Fruit fly (Drosophila melanogaster) whole organism, pupa: ENCODE data around the gene Fit2.

Experiments used
- CG10348 ChIP-seq: fragments of 200-800 bp; sonication (Bioruptor generic); IDR thresholded peaks from 2 replicates; pipeline ENCODE4 v1.3.6; 2022; ENCODE audit warnings: missing biosample characterization, missing genetic modification characterization
- CG12605 ChIP-seq: fragments of 200-800 bp; sonication (Bioruptor generic); IDR thresholded peaks from 2 replicates; pipeline ENCODE4 v1.3.6; 2022; ENCODE audit warnings: missing biosample characterization, missing genetic modification characterization
- CG14655 ChIP-seq: fragments of 200-800 bp; sonication (Bioruptor generic); optimal IDR thresholded peaks from 3 replicates; lab custom pipeline; 2017; ENCODE audit warnings: mild to moderate bottlenecking, missing biosample characterization, missing genetic modification reagents, missing genetic modification characterization
- CG17806 ChIP-seq: fragments of 200-800 bp; sonication (Bioruptor generic); optimal IDR thresholded peaks from 2 replicates; lab custom pipeline; 2018; ENCODE audit warnings: missing biosample characterization, mild to moderate bottlenecking, missing genetic modification characterization, moderate library complexity
- CG32121 ChIP-seq: fragments of 200-800 bp; sonication (Bioruptor generic); IDR thresholded peaks from 2 replicates; pipeline ENCODE4 v1.3.6; 2022; ENCODE audit warnings: missing biosample characterization, missing genetic modification characterization
- CG9948 ChIP-seq: fragments of 200-800 bp; sonication (Bioruptor generic); optimal IDR thresholded peaks from 2 replicates; lab custom pipeline; 2018; ENCODE audit warnings: missing biosample characterization, mild to moderate bottlenecking, missing genetic modification characterization, moderate library complexity
- D1 ChIP-seq: fragments of 200-800 bp; sonication (Bioruptor generic); optimal IDR thresholded peaks from 2 replicates; lab custom pipeline; 2018; ENCODE audit warnings: missing biosample characterization, mild to moderate bottlenecking, missing genetic modification characterization, moderate library complexity
- EcR ChIP-seq: fragments of 200-800 bp; sonication (Bioruptor generic); optimal IDR thresholded peaks from 3 replicates; lab custom pipeline; 2019; ENCODE audit warnings: missing biosample characterization, missing genetic modification characterization, mild to moderate bottlenecking, moderate library complexity, missing genetic modification reagents
- Ets98B ChIP-seq: fragments of 200-800 bp; sonication (Bioruptor generic); IDR thresholded peaks from 2 replicates; pipeline ENCODE4 v1.3.6; 2022; ENCODE audit warnings: missing biosample characterization, missing genetic modification characterization
- Pif1B ChIP-seq: fragments of 200-800 bp; sonication (Bioruptor generic); optimal IDR thresholded peaks from 3 replicates; lab custom pipeline; 2016; ENCODE audit warnings: missing biosample characterization, missing genetic modification characterization
- fd96Ca ChIP-seq: fragments of 200-800 bp; sonication (Bioruptor generic); IDR thresholded peaks from 3 replicates; pipeline ENCODE4 v1.3.6; 2022; ENCODE audit warnings: missing biosample characterization, missing genetic modification characterization

- no peak for TF ChIP-seq CG32121 (GFP tag; lab: Robert Waterston, UW)
- no peak for TF ChIP-seq CG14655 (GFP tag; lab: Kevin White, UChicago)
- no peak for TF ChIP-seq CG10348 (GFP tag; lab: Robert Waterston, UW)
- TF ChIP-seq EcR (GFP tag; lab: Kevin White, UChicago), result no peak
- no peak for TF ChIP-seq CG17806 (tag; lab: Kevin White, UChicago)
- TF ChIP-seq CG9948 (tag; lab: Kevin White, UChicago), result no peak
- no peak for TF ChIP-seq fd96Ca (GFP tag; lab: Robert Waterston, UW)
- no peak for TF ChIP-seq Ets98B (GFP tag; lab: Robert Waterston, UW)
- TF ChIP-seq Pif1B (GFP tag; lab: Kevin White, UChicago), result no peak
- no peak for TF ChIP-seq CG12605 (GFP tag; lab: Robert Waterston, UW)
- no peak for TF ChIP-seq D1 (tag; lab: Kevin White, UChicago)
Measured at dm6 chr3L:17023641-17024040, 487 bp upstream of the Fit2 start, which contains the start of gene a10.
